Worm (Caenorhabditis elegans) whole organism, young adult: ENCODE data around the gene T22B3.3.

ENCODE experiments used
- K11D2.4 ChIP-seq: fragments of 200-800 bp; sonication (Bioruptor generic); IDR thresholded peaks from 2 replicates; pipeline ENCODE4 v1.3.6; 2022; ENCODE audit warnings: missing genetic modification reagents, missing genetic modification characterization, missing compliant biosample characterization
- Y53F4B.3 ChIP-seq: fragments of 200-800 bp; sonication (Bioruptor generic); IDR thresholded peaks from 2 replicates; pipeline ENCODE4 v1.3.6; 2022; ENCODE audit warnings: missing genetic modification reagents, missing genetic modification characterization, missing compliant biosample characterization
- aptf-3 ChIP-seq: fragments of 200-800 bp; sonication (Bioruptor generic); IDR thresholded peaks from 2 replicates; pipeline ENCODE4 v1.3.6; 2022; ENCODE audit warnings: missing genetic modification characterization, missing compliant biosample characterization
- ceh-100 ChIP-seq: fragments of 200-800 bp; sonication (Bioruptor generic); IDR thresholded peaks from 2 replicates; pipeline ENCODE4 v1.3.6; 2022; ENCODE audit warnings: missing genetic modification reagents, missing genetic modification characterization, missing compliant biosample characterization
- dox-1 ChIP-seq: fragments of 200-800 bp; sonication (Bioruptor generic); IDR thresholded peaks from 2 replicates; pipeline ENCODE4 v1.3.6; 2022; ENCODE audit warnings: missing genetic modification reagents, missing genetic modification characterization, missing compliant biosample characterization
- fkh-3 ChIP-seq: sonication (generic microtip); optimal IDR thresholded peaks from 2 replicates; lab custom pipeline; 2016; ENCODE audit warnings: mild to moderate bottlenecking, missing genetic modification characterization, missing compliant biosample characterization
- hsf-1 ChIP-seq: fragments of 200-800 bp; sonication (Bioruptor generic); IDR thresholded peaks from 2 replicates; pipeline ENCODE4 v1.3.6; 2022; ENCODE audit warnings: missing genetic modification reagents, missing genetic modification characterization, missing compliant biosample characterization
- madf-10 ChIP-seq: sonication (generic microtip); optimal IDR thresholded peaks from 2 replicates; lab custom pipeline; 2016; ENCODE audit warnings: mild to moderate bottlenecking, missing genetic modification characterization, missing compliant biosample characterization
- pha-4 ChIP-seq: fragments of 150-350 bp; sonication (generic microtip); optimal IDR thresholded peaks from 2 replicates; lab custom pipeline; 2014; ENCODE audit warnings: missing biosample characterization, missing genetic modification reagents, missing genetic modification characterization
- xnd-1 ChIP-seq: sonication (generic microtip); optimal IDR thresholded peaks from 2 replicates; lab custom pipeline; 2016; ENCODE audit warnings: missing genotype, missing genetic modification reagents, missing genetic modification characterization, missing compliant biosample characterization
- ztf-28 ChIP-seq: fragments of 200-800 bp; sonication (Bioruptor generic); IDR thresholded peaks from 2 replicates; pipeline ENCODE4 v1.3.6; 2022; ENCODE audit warnings: missing genetic modification reagents, missing genetic modification characterization, missing compliant biosample characterization

DNA sequence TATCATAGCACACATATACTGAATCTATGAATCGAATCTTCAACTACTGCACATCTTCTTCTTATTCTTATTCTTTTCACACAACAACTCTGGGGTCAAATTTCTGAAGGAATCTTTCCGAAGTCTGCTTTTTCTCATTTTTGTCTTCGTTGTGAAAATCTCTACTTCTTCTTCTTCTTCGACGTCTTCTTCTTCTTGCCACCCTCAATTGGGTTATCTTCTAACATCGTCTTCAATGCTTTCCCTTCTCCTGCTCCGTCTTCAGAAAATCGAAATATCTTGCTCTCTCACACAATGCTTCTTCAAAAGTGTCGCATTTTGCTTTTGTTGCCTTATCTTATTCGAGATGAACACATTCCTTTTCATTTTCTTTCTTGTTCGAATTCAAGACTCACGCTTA, 19.7 kb upstream of the T22B3.3 start:
- TF ChIP-seq aptf-3 (GFP tag; lab: Robert Waterston, UW) (no peak), madf-10 (tag; lab: Kevin White, UChicago) (no peak), xnd-1 (tag; lab: Kevin White, UChicago) (no peak), ceh-100 (GFP tag; lab: Robert Waterston, UW) (no peak), Y53F4B.3 (GFP tag; lab: Robert Waterston, UW) (no peak), dox-1 (no peak), fkh-3 (tag; lab: Kevin White, UChicago) (no peak), ztf-28 (GFP tag; lab: Robert Waterston, UW) (no peak), hsf-1 (no peak), pha-4 (tag; lab: Kevin White, UChicago) (no peak), K11D2.4 (GFP tag; lab: Robert Waterston, UW) (no peak)
